Fruit fly (Drosophila melanogaster) whole organism, embryonic: Measurements from ENCODE around the gene CG44090.

Source experiments
- ATbp ChIP-seq: fragments of 200-800 bp; sonication (Bioruptor generic); optimal IDR thresholded peaks from 2 replicates; lab custom pipeline; 2017; ENCODE audit warnings: missing biosample characterization, mild to moderate bottlenecking, missing genetic modification characterization, missing genetic modification reagents
- B-H1 ChIP-seq: fragments of 200-800 bp; sonication (Bioruptor generic); IDR thresholded peaks from 3 replicates; pipeline ENCODE4 v1.3.6; 2022; ENCODE audit warnings: missing biosample characterization, missing genetic modification characterization
- Bdp1 ChIP-seq: fragments of 200-800 bp; sonication (Bioruptor generic); optimal IDR thresholded peaks from 3 replicates; lab custom pipeline; 2016; ENCODE audit warnings: missing biosample characterization, missing genetic modification characterization
- C15 ChIP-seq: fragments of 200-800 bp; sonication (Bioruptor generic); IDR thresholded peaks from 3 replicates; pipeline ENCODE4 v1.3.6; 2022; ENCODE audit warnings: missing biosample characterization, missing genetic modification characterization
- CG1024 ChIP-seq: fragments of 200-800 bp; sonication (Bioruptor generic); IDR thresholded peaks from 2 replicates; pipeline ENCODE4 v1.3.6; 2022; ENCODE audit warnings: missing biosample characterization, missing genetic modification characterization
- CG10462 ChIP-seq: fragments of 200-800 bp; sonication (Bioruptor generic); optimal IDR thresholded peaks from 2 replicates; lab custom pipeline; 2016; ENCODE audit warnings: missing biosample characterization, missing genetic modification characterization
- CG14014 ChIP-seq: fragments of 200-800 bp; sonication (Bioruptor generic); IDR thresholded peaks from 2 replicates; pipeline ENCODE4 v1.3.6; 2022; ENCODE audit warnings: missing biosample characterization, missing genetic modification characterization
- CG14965 ChIP-seq: fragments of 200-800 bp; sonication (Bioruptor generic); optimal IDR thresholded peaks from 2 replicates; lab custom pipeline; 2016; ENCODE audit warnings: missing biosample characterization, missing genetic modification characterization, borderline replicate concordance
- CG1603 ChIP-seq: fragments of 200-800 bp; sonication (Bioruptor generic); optimal IDR thresholded peaks from 2 replicates; lab custom pipeline; 2019; ENCODE audit warnings: missing biosample characterization, mild to moderate bottlenecking, missing genetic modification characterization, moderate library complexity
- CG16779 ChIP-seq: fragments of 200-800 bp; sonication (Bioruptor generic); IDR thresholded peaks from 2 replicates; pipeline ENCODE4 v1.3.6; 2022; ENCODE audit warnings: missing biosample characterization, missing genetic modification characterization
- CG16813 ChIP-seq: fragments of 200-800 bp; sonication (Bioruptor generic); IDR thresholded peaks from 3 replicates; pipeline ENCODE4 v1.3.6; 2022; ENCODE audit warnings: missing biosample characterization, missing genetic modification characterization; ENCODE audit not compliant: partially characterized antibody
- CG16815 ChIP-seq: fragments of 200-800 bp; sonication (Bioruptor generic); optimal IDR thresholded peaks from 3 replicates; lab custom pipeline; 2017; ENCODE audit warnings: missing biosample characterization, mild to moderate bottlenecking, missing genetic modification characterization
- CG17186 ChIP-seq: fragments of 200-800 bp; sonication (Bioruptor generic); optimal IDR thresholded peaks from 3 replicates; lab custom pipeline; 2017; ENCODE audit warnings: missing biosample characterization, missing genetic modification reagents, missing genetic modification characterization
- CG2199 ChIP-seq: fragments of 200-800 bp; sonication (Bioruptor generic); IDR thresholded peaks from 3 replicates; pipeline ENCODE4 v1.3.6; 2022; ENCODE audit warnings: missing biosample characterization, missing genetic modification characterization
- CG34376 ChIP-seq: fragments of 200-800 bp; sonication (Bioruptor generic); optimal IDR thresholded peaks from 2 replicates; lab custom pipeline; 2018; ENCODE audit warnings: missing biosample characterization, mild to moderate bottlenecking, missing genetic modification characterization
- CG5953 ChIP-seq: fragments of 200-800 bp; sonication (Bioruptor generic); IDR thresholded peaks from 2 replicates; pipeline ENCODE4 v1.3.6; 2022; ENCODE audit warnings: missing biosample characterization, missing genetic modification characterization
- CG6254 ChIP-seq: fragments of 200-800 bp; sonication (Bioruptor generic); optimal IDR thresholded peaks from 3 replicates; lab custom pipeline; 2017; ENCODE audit warnings: mild to moderate bottlenecking, missing biosample characterization, missing genetic modification reagents, missing genetic modification characterization
- CG7556 ChIP-seq: fragments of 200-800 bp; sonication (Bioruptor generic); optimal IDR thresholded peaks from 2 replicates; lab custom pipeline; 2017; ENCODE audit warnings: missing biosample characterization, mild to moderate bottlenecking, missing genetic modification characterization
- CG8765 ChIP-seq: fragments of 200-800 bp; sonication (Bioruptor generic); IDR thresholded peaks from 2 replicates; pipeline ENCODE4 v1.3.6; 2022; ENCODE audit warnings: missing biosample characterization, missing genetic modification characterization
- CG9215 ChIP-seq: fragments of 200-800 bp; sonication (Bioruptor generic); IDR thresholded peaks from 2 replicates; pipeline ENCODE4 v1.3.6; 2022; ENCODE audit warnings: missing biosample characterization, missing genetic modification characterization
- CG9797 ChIP-seq: fragments of 200-800 bp; sonication (Bioruptor generic); optimal IDR thresholded peaks from 3 replicates; lab custom pipeline; 2018; ENCODE audit warnings: missing biosample characterization, mild to moderate bottlenecking, missing genetic modification characterization
- CHES-1-like ChIP-seq: fragments of 200-800 bp; sonication (Bioruptor generic); optimal IDR thresholded peaks from 2 replicates; lab custom pipeline; 2016; ENCODE audit warnings: missing biosample characterization, missing genetic modification characterization
- CoRest ChIP-seq: fragments of 200-800 bp; sonication (Bioruptor generic); optimal IDR thresholded peaks from 3 replicates; lab custom pipeline; 2018; ENCODE audit warnings: missing biosample characterization, mild to moderate bottlenecking, missing genetic modification characterization, moderate library complexity
- Dad ChIP-seq: fragments of 200-800 bp; sonication (Bioruptor generic); optimal IDR thresholded peaks from 3 replicates; lab custom pipeline; 2016; ENCODE audit warnings: missing biosample characterization, missing genetic modification characterization
- Dref ChIP-seq: fragments of 200-800 bp; sonication (Bioruptor generic); IDR thresholded peaks from 2 replicates; pipeline ENCODE4 v1.3.6; 2022; ENCODE audit warnings: missing biosample characterization, missing genetic modification characterization
- ERR ChIP-seq: fragments of 200-800 bp; sonication (Bioruptor generic); optimal IDR thresholded peaks from 2 replicates; lab custom pipeline; 2016; ENCODE audit warnings: missing biosample characterization, missing genetic modification characterization
- Fer2 ChIP-seq: fragments of 200-800 bp; sonication (Bioruptor generic); optimal IDR thresholded peaks from 2 replicates; lab custom pipeline; 2018; ENCODE audit warnings: missing biosample characterization, mild to moderate bottlenecking, missing genetic modification characterization, moderate library complexity
- Gsc ChIP-seq: fragments of 200-800 bp; sonication (Bioruptor generic); IDR thresholded peaks from 2 replicates; pipeline ENCODE4 v1.3.6; 2022; ENCODE audit warnings: missing biosample characterization, missing genetic modification characterization
- H2.0 ChIP-seq: fragments of 200-800 bp; sonication (Bioruptor generic); IDR thresholded peaks from 2 replicates; pipeline ENCODE4 v1.3.6; 2022; ENCODE audit warnings: missing biosample characterization, missing genetic modification characterization
- HLH54F ChIP-seq: fragments of 200-800 bp; sonication (Bioruptor generic); optimal IDR thresholded peaks from 3 replicates; lab custom pipeline; 2016; ENCODE audit warnings: missing biosample characterization, missing genetic modification characterization
- Hsf ChIP-seq: fragments of 200-800 bp; sonication (Bioruptor generic); optimal IDR thresholded peaks from 3 replicates; lab custom pipeline; 2016; ENCODE audit warnings: missing biosample characterization, missing genetic modification characterization
- Oaz ChIP-seq: fragments of 200-800 bp; sonication (Bioruptor generic); IDR thresholded peaks from 2 replicates; pipeline ENCODE4 v1.3.6; 2022; ENCODE audit warnings: missing biosample characterization, missing genetic modification characterization
- Rfx ChIP-seq: fragments of 200-800 bp; sonication (Bioruptor generic); IDR thresholded peaks from 2 replicates; pipeline ENCODE4 v1.3.6; 2022; ENCODE audit warnings: missing biosample characterization, missing genetic modification characterization
- ab ChIP-seq: fragments of 200-800 bp; sonication (Bioruptor generic); optimal IDR thresholded peaks from 2 replicates; lab custom pipeline; 2016; ENCODE audit warnings: missing biosample characterization, missing genetic modification characterization
- amos ChIP-seq: fragments of 200-800 bp; sonication (Bioruptor generic); IDR thresholded peaks from 2 replicates; pipeline ENCODE4 v1.3.6; 2022; ENCODE audit warnings: missing biosample characterization, missing genetic modification characterization; ENCODE audit not compliant: partially characterized antibody
- ase ChIP-seq: fragments of 200-800 bp; sonication (Bioruptor generic); IDR thresholded peaks from 3 replicates; pipeline ENCODE4 v1.3.6; 2022; ENCODE audit warnings: missing biosample characterization, missing genetic modification characterization
- az2 ChIP-seq: fragments of 200-800 bp; sonication (Bioruptor generic); optimal IDR thresholded peaks from 3 replicates; lab custom pipeline; 2016; ENCODE audit warnings: missing biosample characterization, missing genetic modification characterization
- caup ChIP-seq: fragments of 200-800 bp; sonication (Bioruptor generic); optimal IDR thresholded peaks from 3 replicates; lab custom pipeline; 2017; ENCODE audit warnings: missing biosample characterization, mild to moderate bottlenecking, missing genetic modification characterization, moderate library complexity; ENCODE audit not compliant: severe bottlenecking
- cg ChIP-seq: fragments of 200-800 bp; sonication (Bioruptor generic); optimal IDR thresholded peaks from 3 replicates; lab custom pipeline; 2019; ENCODE audit warnings: missing biosample characterization, mild to moderate bottlenecking, missing genetic modification characterization, moderate library complexity
- corto ChIP-seq: fragments of 200-800 bp; sonication (Bioruptor generic); optimal IDR thresholded peaks from 2 replicates; lab custom pipeline; 2016; ENCODE audit warnings: missing biosample characterization, mild to moderate bottlenecking, missing genetic modification characterization, moderate library complexity
- danr ChIP-seq: fragments of 200-800 bp; sonication (Bioruptor generic); IDR thresholded peaks from 2 replicates; pipeline ENCODE4 v1.3.6; 2022; ENCODE audit warnings: missing biosample characterization, missing genetic modification characterization
- dimm ChIP-seq: fragments of 200-800 bp; sonication (Bioruptor generic); IDR thresholded peaks from 2 replicates; pipeline ENCODE4 v1.3.6; 2022; ENCODE audit warnings: missing biosample characterization, missing genetic modification characterization
- grn ChIP-seq: fragments of 200-800 bp; sonication (Bioruptor generic); optimal IDR thresholded peaks from 3 replicates; lab custom pipeline; 2017; ENCODE audit warnings: missing biosample characterization, missing genetic modification characterization
- gt ChIP-seq: fragments of 200-800 bp; sonication (Bioruptor generic); IDR thresholded peaks from 2 replicates; pipeline ENCODE4 v1.3.6; 2022; ENCODE audit warnings: missing biosample characterization, missing genetic modification characterization
- jumu ChIP-seq: fragments of 200-800 bp; sonication (Bioruptor generic); optimal IDR thresholded peaks from 3 replicates; lab custom pipeline; 2016; ENCODE audit warnings: missing biosample characterization, missing genetic modification characterization
- pnt ChIP-seq: fragments of 200-800 bp; sonication (Bioruptor generic); optimal IDR thresholded peaks from 3 replicates; lab custom pipeline; 2016; ENCODE audit warnings: missing biosample characterization, missing genetic modification characterization
- repo ChIP-seq: fragments of 200-800 bp; sonication (Bioruptor generic); optimal IDR thresholded peaks from 2 replicates; lab custom pipeline; 2016; ENCODE audit warnings: missing biosample characterization, missing genetic modification characterization
- sc ChIP-seq, 3 experiments: fragments of >200 bp in 2 of 3; fragments of 200-800 bp in 1 of 3; sonication (Bioruptor generic) in 1 of 3; optimal IDR thresholded peaks; 2 replicates in 2 of 3; 3 replicates in 1 of 3; lab custom pipeline; 2017; ENCODE audit warnings: mild to moderate bottlenecking in 1 of 3, missing biosample characterization in 1 of 3, missing genetic modification characterization in 1 of 3, missing genetic modification reagents in 1 of 3
- schlank ChIP-seq: fragments of 200-800 bp; sonication (Bioruptor generic); optimal IDR thresholded peaks from 2 replicates; lab custom pipeline; 2018; ENCODE audit warnings: missing biosample characterization, mild to moderate bottlenecking, missing genetic modification characterization
- shn ChIP-seq: fragments of 200-800 bp; sonication (Bioruptor generic); optimal IDR thresholded peaks from 3 replicates; lab custom pipeline; 2016; ENCODE audit warnings: missing biosample characterization, missing genetic modification characterization
- tna ChIP-seq: fragments of 200-800 bp; sonication (Bioruptor generic); IDR thresholded peaks from 2 replicates; pipeline ENCODE4 v1.3.6; 2022; ENCODE audit warnings: missing biosample characterization, missing genetic modification characterization; ENCODE audit not compliant: partially characterized antibody

Gene CG44090

dm6 chr3R:17402434-17402833 lies 31.8 kb downstream of the CG44090 start, which contains the start of gene Sur-8 (continued):
- no peak for TF ChIP-seq CG7556 (GFP tag; lab: Kevin White, UChicago)
- TF ChIP-seq CG16815 (GFP tag; lab: Kevin White, UChicago) = peak; percentile 14
- no peak for TF ChIP-seq C15 (GFP tag; lab: Robert Waterston, UW)
- peak; percentile 52 for TF ChIP-seq CHES-1-like
- 0 out of 2 replicates have a peak, but pooled peaks have one; percentile 45 for TF ChIP-seq Oaz (GFP tag; lab: Robert Waterston, UW)
- TF ChIP-seq CG16779 = peak; percentile 82
- TF ChIP-seq shn (GFP tag; lab: Kevin White, UChicago) = peak; percentile 63
- TF ChIP-seq ATbp (GFP tag; lab: Kevin White, UChicago) = peak; percentile 30
- TF ChIP-seq Bdp1 (GFP tag; lab: Kevin White, UChicago) = peak; percentile 25
- TF ChIP-seq CG8765 (GFP tag; lab: Robert Waterston, UW) = no peak
- peak; percentile 65 for TF ChIP-seq pnt
- no peak for TF ChIP-seq CG16813 (GFP tag; lab: Robert Waterston, UW)
- peak; percentile 77 for TF ChIP-seq caup (GFP tag; lab: Kevin White, UChicago)
- TF ChIP-seq CG17186 (GFP tag; lab: Kevin White, UChicago) = peak; percentile 48
- TF ChIP-seq schlank (tag; lab: Kevin White, UChicago) = no peak
- TF ChIP-seq gt (GFP tag; lab: Robert Waterston, UW) = no peak
- peak; percentile 27 for TF ChIP-seq jumu
- no peak for TF ChIP-seq CG14965 (GFP tag; lab: Kevin White, UChicago)
- peak; percentile 81 for TF ChIP-seq CG5953 (GFP tag; lab: Robert Waterston, UW)
- 0 out of 2 replicates have a peak, but pooled peaks have one; percentile 20 for TF ChIP-seq tna (GFP tag; lab: Robert Waterston, UW)
- TF ChIP-seq Fer2 (tag; lab: Kevin White, UChicago) = no peak
- 0 out of 2 replicates have a peak, but pooled peaks have one; percentile 21 for TF ChIP-seq CG9215
- TF ChIP-seq grn (GFP tag; lab: Kevin White, UChicago) = peak; percentile 8
- TF ChIP-seq CG14014 = peak; percentile 71; the same call in 1 of the 2 replicates
- TF ChIP-seq CoRest (tag; lab: Kevin White, UChicago) = peak; percentile 48
- no peak for TF ChIP-seq danr (GFP tag; lab: Robert Waterston, UW)
- TF ChIP-seq CG2199 (GFP tag; lab: Robert Waterston, UW) = no peak
- peak; percentile 73 for TF ChIP-seq CG1603 (tag; lab: Kevin White, UChicago)
- peak; percentile 61; the same call in 2 of the 3 replicates for TF ChIP-seq ase (GFP tag; lab: Robert Waterston, UW)
- TF ChIP-seq Gsc (GFP tag; lab: Robert Waterston, UW) = no peak
- TF ChIP-seq repo (GFP tag; lab: Kevin White, UChicago) = peak; percentile 25
- TF ChIP-seq Hsf (GFP tag; lab: Kevin White, UChicago) = peak; percentile 77
- peak; percentile 43 for TF ChIP-seq HLH54F (GFP tag; lab: Kevin White, UChicago)
- TF ChIP-seq ERR (GFP tag; lab: Kevin White, UChicago) = no peak
- TF ChIP-seq Dref (GFP tag; lab: Robert Waterston, UW) = peak; percentile 31
- no peak for TF ChIP-seq dimm (GFP tag; lab: Robert Waterston, UW)
- no peak for TF ChIP-seq corto (GFP tag; lab: Kevin White, UChicago)
- no peak for TF ChIP-seq cg (GFP tag; lab: Kevin White, UChicago)
- TF ChIP-seq amos = no peak; the same call in 1 of the 2 replicates
- TF ChIP-seq Rfx (GFP tag; lab: Robert Waterston, UW) = peak; percentile 92
- TF ChIP-seq CG1024 = peak; percentile 80
- no peak for TF ChIP-seq ab
- no peak for TF ChIP-seq CG9797 (GFP tag; lab: Kevin White, UChicago)
- TF ChIP-seq H2.0 = peak; percentile 62
- TF ChIP-seq az2 (GFP tag; lab: Kevin White, UChicago) = peak; percentile 76
- TF ChIP-seq B-H1 (GFP tag; lab: Robert Waterston, UW) = peak; percentile 19; the same call in 1 of the 3 replicates
- no peak for TF ChIP-seq sc (optimal IDR thresholded peaks at IDR 0.05; lab: Kevin White, UChicago)
- TF ChIP-seq sc (GFP tag; optimal IDR thresholded peaks at IDR 0.05; lab: Kevin White, UChicago) = no peak
- TF ChIP-seq CG34376 (GFP tag; lab: Kevin White, UChicago) = peak; percentile 39
- no peak for TF ChIP-seq CG6254
- no peak for TF ChIP-seq CG10462 (GFP tag; lab: Kevin White, UChicago)
- peak; percentile 10 for TF ChIP-seq Dad (GFP tag; lab: Kevin White, UChicago)
